Worm (Caenorhabditis elegans) whole organism, L1 larva: ENCODE results near the gene B0361.11.

ENCODE experiments used
- C04F5.9 ChIP-seq: sonication (generic microtip); optimal IDR thresholded peaks from 2 replicates; lab custom pipeline; 2016; ENCODE audit warnings: missing genetic modification characterization, missing compliant biosample characterization
- C16A3.4 ChIP-seq: fragments of 150-350 bp; optimal IDR thresholded peaks from 2 replicates; lab custom pipeline; 2014; ENCODE audit warnings: missing biosample characterization, missing genetic modification characterization
- C34B4.2 ChIP-seq: sonication (generic microtip); optimal IDR thresholded peaks from 2 replicates; lab custom pipeline; 2017; ENCODE audit warnings: mild to moderate bottlenecking, missing genetic modification characterization, missing compliant biosample characterization
- blmp-1 ChIP-seq: fragments of 150-350 bp; optimal IDR thresholded peaks from 2 replicates; lab custom pipeline; 2014; ENCODE audit warnings: missing biosample characterization, missing genetic modification characterization
- ceh-8 ChIP-seq: fragments of 200-800 bp; sonication (Bioruptor generic); optimal IDR thresholded peaks from 2 replicates; lab custom pipeline; 2018; ENCODE audit warnings: mild to moderate bottlenecking, missing genetic modification characterization, moderate library complexity, missing compliant biosample characterization
- ces-1 ChIP-seq: fragments of 150-350 bp; optimal IDR thresholded peaks from 2 replicates; lab custom pipeline; 2014; ENCODE audit warnings: missing biosample characterization, missing genetic modification reagents, missing genetic modification characterization
- dpl-1 ChIP-seq, 3 experiments: fragments of 150-350 bp in 2 of 3; sonication (generic microtip) in 1 of 3; optimal IDR thresholded peaks; 2 replicates each; lab custom pipeline; 2014 to 2017; ENCODE audit warnings: missing biosample characterization in 3 of 3, missing genetic modification characterization in 3 of 3, missing genetic modification reagents in 3 of 3
- efl-1 ChIP-seq, 4 experiments: fragments of 150-350 bp; optimal IDR thresholded peaks in 3 of 4; peaks in 1 of 4; 1 replicate in 1 of 4; 2 replicates in 3 of 4; lab custom pipeline; 2014; ENCODE audit warnings: missing biosample characterization in 2 of 4, missing genetic modification characterization in 2 of 4, missing genetic modification reagents in 2 of 4
- egl-13 ChIP-seq: sonication (generic microtip); optimal IDR thresholded peaks from 2 replicates; lab custom pipeline; 2016; ENCODE audit warnings: missing genotype, missing genetic modification reagents, missing genetic modification characterization, missing compliant biosample characterization
- elt-2 ChIP-seq: sonication (generic microtip); optimal IDR thresholded peaks from 2 replicates; lab custom pipeline; 2016; ENCODE audit warnings: missing genetic modification characterization, mild to moderate bottlenecking, inconsistent platforms, missing compliant biosample characterization, missing genetic modification reagents
- elt-3 ChIP-seq, 6 experiments: fragments of 150-350 bp in 1 of 6; sonication (generic microtip); optimal IDR thresholded peaks; 2 replicates each; lab custom pipeline; 2017 to 2018; ENCODE audit warnings: missing biosample characterization in 6 of 6, missing genetic modification characterization in 6 of 6, inconsistent platforms in 1 of 6
- fkh-10 ChIP-seq: sonication (generic microtip); optimal IDR thresholded peaks from 2 replicates; lab custom pipeline; 2017; ENCODE audit warnings: missing biosample characterization, missing genetic modification reagents, missing genetic modification characterization
- fkh-8 ChIP-seq: sonication (generic microtip); optimal IDR thresholded peaks from 2 replicates; lab custom pipeline; 2016; ENCODE audit warnings: mild to moderate bottlenecking, missing genetic modification characterization, missing compliant biosample characterization
- fos-1 ChIP-seq: fragments of 150-350 bp; optimal IDR thresholded peaks from 2 replicates; lab custom pipeline; 2014; ENCODE audit warnings: missing biosample characterization, missing genetic modification characterization
- hlh-4 ChIP-seq: sonication (generic microtip); optimal IDR thresholded peaks from 2 replicates; lab custom pipeline; 2016; ENCODE audit warnings: mild to moderate bottlenecking, missing genetic modification characterization, missing compliant biosample characterization
- hpl-2 ChIP-seq: fragments of 150-350 bp; optimal IDR thresholded peaks from 2 replicates; lab custom pipeline; 2014; ENCODE audit warnings: missing biosample characterization, missing genetic modification reagents, missing genetic modification characterization
- irx-1 ChIP-seq: sonication (generic microtip); optimal IDR thresholded peaks from 2 replicates; lab custom pipeline; 2016; ENCODE audit warnings: missing genetic modification characterization, missing compliant biosample characterization
- lin-13 ChIP-seq: fragments of 150-350 bp; optimal IDR thresholded peaks from 2 replicates; lab custom pipeline; 2014; ENCODE audit warnings: missing biosample characterization, missing genetic modification reagents, missing genetic modification characterization
- lin-14 ChIP-seq: fragments of 200-800 bp; sonication (Bioruptor generic); optimal IDR thresholded peaks from 2 replicates; lab custom pipeline; 2018; ENCODE audit warnings: mild to moderate bottlenecking, missing genetic modification characterization, moderate library complexity, missing compliant biosample characterization
- lin-35 ChIP-seq, 2 experiments: fragments of 150-350 bp; optimal IDR thresholded peaks; 2 replicates each; lab custom pipeline; 2014; ENCODE audit warnings: missing biosample characterization in 2 of 2, missing genetic modification characterization in 2 of 2, missing genetic modification reagents in 2 of 2
- lin-39 ChIP-seq: fragments of 150-350 bp; optimal IDR thresholded peaks from 2 replicates; lab custom pipeline; 2014; ENCODE audit warnings: missing biosample characterization, missing genetic modification reagents, missing genetic modification characterization
- lir-3 ChIP-seq: sonication (generic microtip); optimal IDR thresholded peaks from 2 replicates; lab custom pipeline; 2016; ENCODE audit warnings: mild to moderate bottlenecking, missing genetic modification characterization, moderate library complexity, missing compliant biosample characterization; ENCODE audit not compliant: poor library complexity
- lsy-2 ChIP-seq, 2 experiments: fragments of 150-350 bp; optimal IDR thresholded peaks; 2 replicates each; lab custom pipeline; 2014; ENCODE audit warnings: missing biosample characterization in 2 of 2, missing genetic modification characterization in 2 of 2
- mdl-1 ChIP-seq, 2 experiments: fragments of 150-350 bp; optimal IDR thresholded peaks; 2 replicates each; lab custom pipeline; 2014 to 2017; ENCODE audit warnings: missing biosample characterization in 2 of 2, missing genetic modification characterization in 2 of 2, inconsistent platforms in 1 of 2
- nhr-19 ChIP-seq: fragments of 200-800 bp; sonication (Bioruptor generic); conservative IDR thresholded peaks from 2 replicates; pipeline ENCODE4 v1.3.6; 2022; ENCODE audit warnings: missing genetic modification characterization, missing compliant biosample characterization
- nhr-20 ChIP-seq: sonication (generic microtip); optimal IDR thresholded peaks from 2 replicates; lab custom pipeline; 2016; ENCODE audit warnings: mild to moderate bottlenecking, missing genetic modification characterization, missing compliant biosample characterization
- nhr-47 ChIP-seq: sonication (generic microtip); optimal IDR thresholded peaks from 2 replicates; lab custom pipeline; 2016; ENCODE audit warnings: mild to moderate bottlenecking, missing genetic modification characterization, moderate library complexity, missing compliant biosample characterization
- nhr-71 ChIP-seq: sonication (generic microtip); optimal IDR thresholded peaks from 2 replicates; lab custom pipeline; 2016; ENCODE audit warnings: mild to moderate bottlenecking, missing genetic modification characterization, moderate library complexity, missing compliant biosample characterization
- nhr-76 ChIP-seq: sonication (generic microtip); optimal IDR thresholded peaks from 2 replicates; lab custom pipeline; 2017; ENCODE audit warnings: missing biosample characterization, missing genetic modification characterization
- nhr-85 ChIP-seq: sonication (generic microtip); peaks from one replicate; lab custom pipeline; 2016; ENCODE audit warnings: missing genetic modification characterization, inconsistent platforms, missing compliant biosample characterization
- nhr-90 ChIP-seq: sonication (generic microtip); optimal IDR thresholded peaks from 2 replicates; lab custom pipeline; 2016; ENCODE audit warnings: mild to moderate bottlenecking, missing genetic modification characterization, missing compliant biosample characterization; ENCODE audit not compliant: poor library complexity
- snu-23 ChIP-seq: sonication (generic microtip); optimal IDR thresholded peaks from 2 replicates; lab custom pipeline; 2016; ENCODE audit warnings: missing genetic modification characterization, missing compliant biosample characterization
- sox-4 ChIP-seq: sonication (generic microtip); optimal IDR thresholded peaks from 2 replicates; lab custom pipeline; 2016; ENCODE audit warnings: missing genetic modification characterization, missing compliant biosample characterization
- sup-37 ChIP-seq: fragments of 200-800 bp; sonication (Bioruptor generic); optimal IDR thresholded peaks from 2 replicates; lab custom pipeline; 2018; ENCODE audit warnings: mild to moderate bottlenecking, missing genetic modification characterization, missing compliant biosample characterization
- tbx-2 ChIP-seq: sonication (generic microtip); optimal IDR thresholded peaks from 2 replicates; lab custom pipeline; 2016; ENCODE audit warnings: missing genetic modification characterization, missing compliant biosample characterization
- tlp-1 ChIP-seq: fragments of 150-350 bp; optimal IDR thresholded peaks from 2 replicates; lab custom pipeline; 2014; ENCODE audit warnings: missing biosample characterization, missing genetic modification characterization
- vab-15 ChIP-seq: sonication (generic microtip); optimal IDR thresholded peaks from 2 replicates; lab custom pipeline; 2017; ENCODE audit warnings: missing genotype, mild to moderate bottlenecking, missing genetic modification characterization, missing compliant biosample characterization
- zip-4 ChIP-seq: fragments of 200-800 bp; sonication (Bioruptor generic); optimal IDR thresholded peaks from 2 replicates; lab custom pipeline; 2018; ENCODE audit warnings: mild to moderate bottlenecking, missing genetic modification characterization, moderate library complexity, missing compliant biosample characterization
- ztf-11 ChIP-seq, 2 experiments: sonication (generic microtip); optimal IDR thresholded peaks; 2 replicates each; lab custom pipeline; 2016 to 2017; ENCODE audit warnings: missing genetic modification characterization in 2 of 2, missing biosample characterization in 1 of 2, missing compliant biosample characterization in 1 of 2

The B0361.11 gene

DNA sequence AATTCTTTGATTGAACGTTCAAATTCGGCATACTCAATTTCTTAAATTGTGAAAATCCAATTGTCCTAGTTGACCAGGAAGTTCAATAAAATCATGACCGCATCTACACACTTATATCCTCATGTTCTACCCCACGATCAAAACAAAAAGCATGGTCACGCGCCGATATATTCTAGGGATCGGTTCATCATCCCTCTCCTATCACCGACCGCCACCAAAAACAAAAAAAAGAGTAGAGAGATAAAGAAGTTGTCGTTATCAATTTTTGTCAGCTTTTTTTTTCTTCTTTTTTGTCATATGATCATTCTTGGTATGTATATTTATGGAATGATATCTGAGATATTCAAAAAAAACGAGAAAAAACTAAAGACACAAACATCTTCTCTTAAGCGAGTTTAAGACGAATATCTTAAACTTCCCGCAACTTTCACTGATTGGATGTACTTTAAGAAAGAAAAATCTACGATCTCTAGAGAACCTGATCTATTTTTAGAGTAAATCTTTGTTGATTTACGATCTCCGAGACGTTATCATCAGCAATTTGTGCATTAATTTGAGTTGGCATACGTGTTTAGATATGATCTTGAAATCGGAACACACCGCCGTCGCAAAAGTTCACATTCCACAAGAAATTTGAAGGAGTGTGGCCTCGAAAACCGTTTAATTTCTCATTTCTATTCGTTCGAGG lies 27.7 kb downstream of the B0361.11 start:
- TF ChIP-seq lin-14 (GFP tag; lab: Kevin White, UChicago) (peak; percentile 52), elt-2 (tag; lab: Kevin White, UChicago) (peak; percentile 1), nhr-90 (peak; percentile 34), nhr-19 (GFP tag; lab: Robert Waterston, UW) (peak; percentile 49), lin-35 (GFP tag; optimal IDR thresholded peaks at IDR 0.05; lab: Kevin White, UChicago) (peak in 1 of 2 experiments; percentile 46), nhr-76 (tag; lab: Kevin White, UChicago) (no peak), lir-3 (tag; lab: Kevin White, UChicago) (peak; percentile 10), ceh-8 (no peak), sup-37 (GFP tag; lab: Kevin White, UChicago) (no peak), fkh-8 (tag; lab: Kevin White, UChicago) (no peak), tbx-2 (tag; lab: Kevin White, UChicago) (peak; percentile 54), elt-3 (tag; optimal IDR thresholded peaks at IDR 0.05; lab: Kevin White, UChicago) (peak in 2 of 6 experiments; percentile 73 to 86), lin-13 (GFP tag; lab: Kevin White, UChicago) (no peak), snu-23 (peak; percentile 56), sox-4 (tag; lab: Kevin White, UChicago) (no peak), C16A3.4 (tag; lab: Kevin White, UChicago) (peak; percentile 11), efl-1 (optimal IDR thresholded peaks at IDR 0.05; lab: Kevin White, UChicago) (no peak), efl-1 (GFP tag; optimal IDR thresholded peaks at IDR 0.05 in 1 of 2; lab: Kevin White, UChicago) (peak in 1 of 2 experiments; percentile 15), lin-39 (tag; lab: Kevin White, UChicago) (no peak), nhr-71 (peak; percentile 65), nhr-85 (tag; lab: Kevin White, UChicago) (peak; percentile 79), mdl-1 (tag; optimal IDR thresholded peaks at IDR 0.05; lab: Kevin White, UChicago) (peak in 1 of 2 experiments; percentile 51), tlp-1 (tag; lab: Kevin White, UChicago) (no peak), blmp-1 (tag; lab: Kevin White, UChicago) (peak; percentile 73), nhr-20 (tag; lab: Kevin White, UChicago) (peak; percentile 71), egl-13 (no peak), lsy-2 (tag; optimal IDR thresholded peaks at IDR 0.05; lab: Kevin White, UChicago) (peak in 1 of 2 experiments; percentile 24), nhr-47 (tag; lab: Kevin White, UChicago) (peak; percentile 23)

DNA sequence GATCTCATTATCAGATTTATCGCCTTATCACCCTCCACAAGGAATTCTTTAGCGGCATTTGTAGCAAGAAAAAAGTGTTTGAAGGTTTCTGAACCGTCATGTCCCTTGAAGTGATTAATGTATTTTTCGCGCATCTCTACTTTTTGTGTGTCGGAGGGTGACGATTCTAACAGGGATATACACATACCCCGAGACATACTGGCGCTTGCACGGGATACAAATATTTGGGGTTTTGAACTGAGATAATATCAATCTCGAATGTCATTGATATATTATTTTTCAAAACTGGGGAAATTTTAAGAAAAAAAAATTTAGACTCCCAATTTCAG lies 28.2 kb downstream of the B0361.11 start:
- TF ChIP-seq lsy-2 (tag; optimal IDR thresholded peaks at IDR 0.05; lab: Kevin White, UChicago) (peak in 1 of 2 experiments; percentile 25), nhr-90 (peak; percentile 21), ceh-8 (no peak), snu-23 (peak; percentile 41), hlh-4 (tag; lab: Kevin White, UChicago) (no peak), blmp-1 (tag; lab: Kevin White, UChicago) (peak; percentile 90), nhr-20 (tag; lab: Kevin White, UChicago) (peak; percentile 42), nhr-71 (peak; percentile 40), ztf-11 (tag; optimal IDR thresholded peaks at IDR 0.05; lab: Kevin White, UChicago) (no peak), ces-1 (GFP tag; lab: Kevin White, UChicago) (no peak), mdl-1 (tag; optimal IDR thresholded peaks at IDR 0.05; lab: Kevin White, UChicago) (peak in 1 of 2 experiments; percentile 5), fos-1 (tag; lab: Kevin White, UChicago) (no peak), C34B4.2 (tag; lab: Kevin White, UChicago) (no peak), lin-14 (GFP tag; lab: Kevin White, UChicago) (peak; percentile 47), elt-3 (tag; optimal IDR thresholded peaks at IDR 0.05; lab: Kevin White, UChicago) (peak in 4 of 6 experiments; percentile 20 to 88 (median 44)), efl-1 (optimal IDR thresholded peaks at IDR 0.05; lab: Kevin White, UChicago) (no peak), efl-1 (GFP tag; optimal IDR thresholded peaks at IDR 0.05 in 1 of 2; lab: Kevin White, UChicago) (no peak), nhr-85 (tag; lab: Kevin White, UChicago) (peak; percentile 77), lin-35 (GFP tag; optimal IDR thresholded peaks at IDR 0.05; lab: Kevin White, UChicago) (peak in 1 of 2 experiments; percentile 19)

DNA sequence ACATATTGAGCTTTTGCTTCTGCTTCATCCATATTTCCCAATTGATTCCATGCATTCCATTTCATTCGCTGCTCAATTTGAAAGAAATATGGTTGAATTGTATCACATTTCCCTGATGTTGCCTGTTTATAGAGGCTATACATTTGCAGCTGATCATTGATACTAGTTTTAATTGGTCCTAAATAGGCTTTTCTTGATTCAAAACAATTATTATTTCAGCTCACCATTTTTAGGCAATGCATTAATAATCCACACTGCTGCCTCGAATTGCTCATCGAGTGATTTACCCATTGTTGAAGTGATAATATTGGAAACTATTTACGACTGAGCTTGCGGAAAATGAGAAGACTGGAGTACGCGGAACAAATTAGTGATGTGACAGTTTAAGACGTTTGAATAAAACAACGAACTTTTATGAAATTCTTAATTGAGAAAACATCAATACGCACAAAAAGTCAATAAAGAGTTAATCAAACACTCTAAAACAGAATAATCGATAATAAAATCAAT lies 31.3 kb downstream of the B0361.11 start, which contains the start of gene acbp-4:
TSS of gene acbp-4 (minus strand) at position 510 of the 510 bp plus-strand sequence.
- TF ChIP-seq fkh-10 (GFP tag; lab: Kevin White, UChicago) = no peak
- no peak for TF ChIP-seq nhr-19 (GFP tag; lab: Robert Waterston, UW)
- no peak for TF ChIP-seq dpl-1 (GFP tag; optimal IDR thresholded peaks at IDR 0.05; lab: Kevin White, UChicago)
- TF ChIP-seq nhr-47 (tag; lab: Kevin White, UChicago) = no peak
- no peak for TF ChIP-seq vab-15 (tag; lab: Kevin White, UChicago)
- TF ChIP-seq tlp-1 (tag; lab: Kevin White, UChicago) = no peak
- no peak for TF ChIP-seq elt-2 (tag; lab: Kevin White, UChicago)
- no peak for TF ChIP-seq efl-1 (optimal IDR thresholded peaks at IDR 0.05; lab: Kevin White, UChicago)
- no peak for TF ChIP-seq efl-1 (GFP tag; optimal IDR thresholded peaks at IDR 0.05 in 1 of 2; lab: Kevin White, UChicago)
- TF ChIP-seq irx-1 (tag; lab: Kevin White, UChicago) = no peak
- TF ChIP-seq hpl-2 = no peak
- no peak for TF ChIP-seq fkh-8 (tag; lab: Kevin White, UChicago)
- TF ChIP-seq C34B4.2 (tag; lab: Kevin White, UChicago) = no peak
- TF ChIP-seq C04F5.9 (tag; lab: Kevin White, UChicago) = no peak
- no peak for TF ChIP-seq blmp-1 (tag; lab: Kevin White, UChicago)
- TF ChIP-seq zip-4 (GFP tag; lab: Kevin White, UChicago) = no peak
- TF ChIP-seq, all 84 proteins: peak for 0
